Worm (Caenorhabditis elegans) whole organism, L3 larva: ENCODE measurements around the gene srxa-9.

Source experiments
- R02D3.7 ChIP-seq: fragments of 150-350 bp; optimal IDR thresholded peaks from 2 replicates; lab custom pipeline; 2014; ENCODE audit warnings: missing biosample characterization, missing genetic modification characterization
- aly-2 ChIP-seq: fragments of 150-350 bp; optimal IDR thresholded peaks from 2 replicates; lab custom pipeline; 2014; ENCODE audit warnings: missing biosample characterization, missing genetic modification characterization
- ceh-28 ChIP-seq: fragments of 150-350 bp; optimal IDR thresholded peaks from 2 replicates; lab custom pipeline; 2014; ENCODE audit warnings: missing biosample characterization, missing genetic modification reagents, missing genetic modification characterization
- ceh-82 ChIP-seq: fragments of 150-350 bp; optimal IDR thresholded peaks from 2 replicates; lab custom pipeline; 2014; ENCODE audit warnings: missing biosample characterization, missing genetic modification characterization
- egl-27 ChIP-seq: sonication (generic microtip); optimal IDR thresholded peaks from 4 replicates; lab custom pipeline; 2017; ENCODE audit warnings: missing biosample characterization, missing genetic modification reagents, missing genetic modification characterization
- egl-5 ChIP-seq: fragments of 150-350 bp; optimal IDR thresholded peaks from 2 replicates; lab custom pipeline; 2017; ENCODE audit warnings: missing biosample characterization, missing genetic modification reagents, missing genetic modification characterization, inconsistent platforms
- elt-1 ChIP-seq: fragments of 150-350 bp; optimal IDR thresholded peaks from 2 replicates; lab custom pipeline; 2014; ENCODE audit warnings: missing biosample characterization, missing genetic modification characterization
- elt-2 ChIP-seq: sonication (generic microtip); optimal IDR thresholded peaks from 2 replicates; lab custom pipeline; 2016; ENCODE audit warnings: missing genetic modification reagents, mild to moderate bottlenecking, missing genetic modification characterization, missing compliant biosample characterization
- elt-3 ChIP-seq, 3 experiments: fragments of 150-350 bp in 1 of 3; sonication (generic microtip) in 2 of 3; optimal IDR thresholded peaks; 2 replicates in 2 of 3; 4 replicates in 1 of 3; lab custom pipeline; 2014 to 2017; ENCODE audit warnings: missing biosample characterization in 3 of 3, missing genetic modification characterization in 3 of 3
- eor-1 ChIP-seq, 2 experiments: fragments of 150-350 bp; optimal IDR thresholded peaks; 2 replicates each; lab custom pipeline; 2014 to 2018; ENCODE audit warnings: missing biosample characterization in 2 of 2, missing genetic modification characterization in 2 of 2
- fkh-10 ChIP-seq: sonication (generic microtip); optimal IDR thresholded peaks from 2 replicates; lab custom pipeline; 2017; ENCODE audit warnings: missing biosample characterization, missing genetic modification reagents, missing genetic modification characterization
- hmg-11 ChIP-seq: sonication (generic microtip); optimal IDR thresholded peaks from 2 replicates; lab custom pipeline; 2016; ENCODE audit warnings: missing genetic modification characterization, missing compliant biosample characterization
- jun-1 ChIP-seq: fragments of 150-350 bp; optimal IDR thresholded peaks from 2 replicates; lab custom pipeline; 2014; ENCODE audit warnings: missing biosample characterization, missing genetic modification reagents, missing genetic modification characterization
- lin-15B ChIP-seq: fragments of 150-350 bp; optimal IDR thresholded peaks from 2 replicates; lab custom pipeline; 2014; ENCODE audit warnings: missing biosample characterization, missing genetic modification characterization
- mdl-1 ChIP-seq: fragments of 150-350 bp; optimal IDR thresholded peaks from 2 replicates; lab custom pipeline; 2014; ENCODE audit warnings: missing biosample characterization, missing genetic modification characterization
- mml-1 ChIP-seq: fragments of 150-350 bp; sonication (generic microtip); optimal IDR thresholded peaks from 3 replicates; lab custom pipeline; 2014; ENCODE audit warnings: missing biosample characterization, missing genetic modification characterization
- nfya-1 ChIP-seq: sonication (generic microtip); optimal IDR thresholded peaks from 2 replicates; lab custom pipeline; 2017; ENCODE audit warnings: missing genetic modification characterization, mild to moderate bottlenecking, missing compliant biosample characterization, antibody characterized with exemption, moderate library complexity; ENCODE audit not compliant: insufficient read depth
- nhr-11 ChIP-seq: fragments of 150-350 bp; optimal IDR thresholded peaks from 2 replicates; lab custom pipeline; 2014; ENCODE audit warnings: missing biosample characterization, missing genetic modification characterization
- nhr-12 ChIP-seq: fragments of 150-350 bp; optimal IDR thresholded peaks from 2 replicates; lab custom pipeline; 2014; ENCODE audit warnings: missing biosample characterization, missing genetic modification characterization
- nhr-23 ChIP-seq: fragments of 150-350 bp; optimal IDR thresholded peaks from 2 replicates; lab custom pipeline; 2014; ENCODE audit warnings: missing biosample characterization, missing genetic modification reagents, missing genetic modification characterization
- nhr-237 ChIP-seq: fragments of 150-350 bp; optimal IDR thresholded peaks from 2 replicates; lab custom pipeline; 2014; ENCODE audit warnings: missing biosample characterization, missing genetic modification characterization
- nhr-25 ChIP-seq: sonication (generic microtip); optimal IDR thresholded peaks from 2 replicates; lab custom pipeline; 2017; ENCODE audit warnings: missing biosample characterization, missing genetic modification characterization
- nhr-28 ChIP-seq: fragments of 150-350 bp; optimal IDR thresholded peaks from 2 replicates; lab custom pipeline; 2014; ENCODE audit warnings: missing biosample characterization, missing genetic modification characterization
- nhr-67 ChIP-seq: fragments of 150-350 bp; optimal IDR thresholded peaks from 2 replicates; lab custom pipeline; 2014; ENCODE audit warnings: missing biosample characterization, missing genetic modification characterization
- nhr-76 ChIP-seq: fragments of 150-350 bp; sonication (generic microtip); optimal IDR thresholded peaks from 5 replicates; lab custom pipeline; 2014; ENCODE audit warnings: missing biosample characterization, missing genetic modification characterization
- nhr-77 ChIP-seq: fragments of 150-350 bp; optimal IDR thresholded peaks from 2 replicates; lab custom pipeline; 2014; ENCODE audit warnings: missing biosample characterization, missing genetic modification characterization
- pha-4 ChIP-seq: fragments of 150-350 bp; optimal IDR thresholded peaks from 2 replicates; lab custom pipeline; 2014; ENCODE audit warnings: missing biosample characterization, missing genetic modification reagents, missing genetic modification characterization
- sea-2 ChIP-seq: fragments of 150-350 bp; sonication (generic microtip); optimal IDR thresholded peaks from 4 replicates; lab custom pipeline; 2014; ENCODE audit warnings: missing biosample characterization, missing genetic modification reagents, missing genetic modification characterization
- skn-1 ChIP-seq: fragments of 150-350 bp; optimal IDR thresholded peaks from 2 replicates; lab custom pipeline; 2014; ENCODE audit warnings: missing biosample characterization, missing genetic modification characterization
- snpc-4 ChIP-seq: fragments of 150-350 bp; optimal IDR thresholded peaks from 2 replicates; lab custom pipeline; 2014; ENCODE audit warnings: missing biosample characterization, missing genetic modification characterization
- tbx-2 ChIP-seq: sonication (generic microtip); optimal IDR thresholded peaks from 2 replicates; lab custom pipeline; 2016; ENCODE audit warnings: mild to moderate bottlenecking, missing genetic modification characterization, missing compliant biosample characterization
- ztf-11 ChIP-seq: fragments of 150-350 bp; optimal IDR thresholded peaks from 2 replicates; lab custom pipeline; 2014; ENCODE audit warnings: missing biosample characterization, missing genetic modification characterization
- ztf-4 ChIP-seq: fragments of 150-350 bp; optimal IDR thresholded peaks from 2 replicates; lab custom pipeline; 2014; ENCODE audit warnings: missing biosample characterization, missing genetic modification characterization

The srxa-9 gene

DNA sequence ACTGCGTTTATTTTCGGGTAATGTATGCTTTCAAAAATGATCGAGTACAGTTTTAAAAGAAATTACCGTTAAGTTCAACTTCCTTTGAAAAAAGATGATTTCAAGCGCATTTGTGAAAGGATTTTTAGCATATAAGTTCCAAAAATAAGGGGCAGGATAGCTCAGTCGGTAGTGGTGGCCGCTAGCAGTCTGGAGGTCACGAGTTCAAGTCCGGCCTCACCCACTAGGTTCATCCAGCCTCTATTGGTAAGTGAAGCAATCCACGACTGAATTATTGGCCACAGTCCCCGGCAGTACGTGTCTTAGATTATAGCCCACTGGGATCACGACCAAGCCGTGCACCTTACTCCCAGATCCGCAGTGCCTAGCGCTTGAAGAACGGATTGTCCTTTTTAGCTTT is 29.8 kb upstream of the srxa-9 start:
- TF ChIP-seq fkh-10 (no peak), snpc-4 (tag; lab: Kevin White, UChicago) (no peak), nhr-28 (tag; lab: Kevin White, UChicago) (no peak), lin-15B (tag; lab: Kevin White, UChicago) (no peak), nhr-12 (tag; lab: Kevin White, UChicago) (no peak), nhr-237 (tag; lab: Kevin White, UChicago) (no peak)
- TF ChIP-seq, all 47 proteins: peak for 0

DNA sequence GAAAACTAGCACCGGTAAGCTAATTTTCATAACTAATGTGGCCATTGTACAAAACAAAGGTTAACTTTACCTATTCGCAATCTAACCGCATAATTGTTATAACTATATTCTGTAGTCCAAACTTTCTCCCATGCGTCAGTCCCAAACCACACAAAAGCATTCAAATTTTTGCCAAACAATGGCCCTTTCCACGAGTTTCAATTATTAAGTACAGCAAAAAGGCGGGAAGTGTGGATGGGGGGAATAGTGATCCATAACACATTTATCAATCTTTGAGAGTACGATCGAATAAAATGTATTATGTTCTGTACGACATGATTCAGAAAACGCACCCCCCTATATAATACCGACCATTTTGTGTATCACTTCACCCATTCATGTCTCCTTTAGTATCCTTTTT is 28.5 kb upstream of the srxa-9 start, which contains the start of gene ZK662.6:
Gene ZK662.6 (plus strand): TSS at position 301 of the 400 bp plus-strand sequence.
- TF ChIP-seq aly-2 (tag; lab: Kevin White, UChicago) (no peak), nhr-76 (tag; lab: Kevin White, UChicago) (no peak), nhr-11 (tag; lab: Kevin White, UChicago) (no peak), ceh-28 (tag; lab: Kevin White, UChicago) (no peak), egl-5 (tag; lab: Kevin White, UChicago) (no peak), ztf-4 (tag; lab: Kevin White, UChicago) (no peak), lin-15B (tag; lab: Kevin White, UChicago) (no peak), elt-2 (tag; lab: Kevin White, UChicago) (no peak), tbx-2 (tag; lab: Kevin White, UChicago) (no peak), nfya-1 (tag; lab: Kevin White, UChicago) (no peak), mml-1 (tag; lab: Kevin White, UChicago) (no peak)

DNA sequence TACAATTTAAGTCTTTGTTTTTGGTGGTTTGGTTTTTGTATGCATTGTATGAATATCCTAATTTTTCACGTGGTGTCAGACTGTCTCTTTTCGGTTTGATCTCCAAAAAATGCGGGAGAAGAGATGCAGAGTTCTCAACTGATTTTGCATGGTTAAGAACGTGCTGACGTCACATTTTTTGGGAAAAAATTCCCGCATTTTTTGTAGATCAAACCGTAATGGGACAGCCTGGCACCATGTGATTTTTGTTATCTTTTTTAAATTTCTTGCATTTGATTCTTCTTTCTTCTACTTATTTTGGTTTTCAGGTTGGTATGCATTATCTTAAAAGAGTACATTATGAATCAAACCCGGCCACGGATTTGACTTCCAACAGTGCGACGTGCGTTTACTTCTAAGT is 25.5 kb upstream of the srxa-9 start, which contains the start of gene ZK662.5:
Gene ZK662.5 (plus strand): TSS at position 301 of the 400 bp plus-strand sequence.
- TF ChIP-seq hmg-11 (tag; lab: Kevin White, UChicago) (no peak), elt-2 (tag; lab: Kevin White, UChicago) (no peak), elt-1 (tag; lab: Kevin White, UChicago) (no peak), aly-2 (tag; lab: Kevin White, UChicago) (no peak), elt-3 (tag; optimal IDR thresholded peaks at IDR 0.05; lab: Kevin White, UChicago) (no peak), eor-1 (tag; optimal IDR thresholded peaks at IDR 0.05; lab: Kevin White, UChicago) (no peak), R02D3.7 (tag; lab: Kevin White, UChicago) (no peak), nhr-67 (tag; lab: Kevin White, UChicago) (no peak), ceh-82 (tag; lab: Kevin White, UChicago) (no peak), nhr-77 (tag; lab: Kevin White, UChicago) (no peak), egl-5 (tag; lab: Kevin White, UChicago) (no peak), nhr-28 (tag; lab: Kevin White, UChicago) (no peak), jun-1 (tag; lab: Kevin White, UChicago) (no peak), mdl-1 (tag; lab: Kevin White, UChicago) (no peak), nhr-23 (tag; lab: Kevin White, UChicago) (no peak), ztf-11 (tag; lab: Kevin White, UChicago) (no peak), egl-27 (no peak)

DNA sequence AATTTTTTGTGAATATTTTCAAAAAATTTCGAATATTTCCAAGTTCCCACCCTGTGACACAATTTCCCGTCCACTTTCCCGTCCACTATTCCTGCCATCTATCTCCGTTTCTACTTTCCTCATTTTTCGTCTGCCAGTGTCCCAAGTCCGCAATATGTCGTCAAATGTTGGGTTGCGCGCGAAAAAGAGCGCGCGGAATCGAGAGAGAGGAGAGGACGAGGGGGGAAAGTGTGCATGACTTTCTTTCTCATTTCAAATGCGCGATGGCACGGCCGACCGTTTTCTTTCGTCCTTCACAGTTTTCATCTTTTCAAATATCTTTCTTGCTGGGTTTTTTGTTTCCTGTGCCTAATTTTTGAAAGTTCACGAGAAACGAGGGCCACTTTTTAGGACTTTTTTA is 21.8 kb upstream of the srxa-9 start:
- TF ChIP-seq fkh-10, result no peak
- TF ChIP-seq nhr-25 (tag; lab: Kevin White, UChicago), result peak; percentile 68
- TF ChIP-seq elt-2 (tag; lab: Kevin White, UChicago), result peak; percentile 24
- TF ChIP-seq hmg-11 (tag; lab: Kevin White, UChicago), result peak; percentile 46
- peak; percentile 98 for TF ChIP-seq lin-15B (tag; lab: Kevin White, UChicago)
- TF ChIP-seq jun-1 (tag; lab: Kevin White, UChicago), result no peak
- peak; percentile 48 for TF ChIP-seq nhr-23 (tag; lab: Kevin White, UChicago)
- TF ChIP-seq nhr-67 (tag; lab: Kevin White, UChicago), result no peak
- peak; percentile 74 for TF ChIP-seq snpc-4 (tag; lab: Kevin White, UChicago)
- TF ChIP-seq sea-2, result peak; percentile 62
- peak; percentile 78 for TF ChIP-seq pha-4 (tag; lab: Kevin White, UChicago)
- TF ChIP-seq skn-1 (tag; lab: Kevin White, UChicago), result peak; percentile 27
